Fruit fly (Drosophila melanogaster): ENCODE measurements around the gene CG17233.

CG17233 gene

dm6 chr3L:20205946-20206345 is 35.8 kb downstream of the CG17233 start, which contains the start of gene CG7290:
Gene CG7290 (minus strand): TSS chr3L:20206046.
- TF ChIP-seq h (optimal IDR thresholded peaks at IDR 0.05) = no peak
- no peak for TF ChIP-seq Sin3A (optimal IDR thresholded peaks at IDR 0.05)
- TF ChIP-seq insv (optimal IDR thresholded peaks at IDR 0.05) = no peak
- no peak for TF ChIP-seq ttk (optimal IDR thresholded peaks at IDR 0.05)
- no peak for TF ChIP-seq Myc (optimal IDR thresholded peaks at IDR 0.05)
- no peak for TF ChIP-seq psq (optimal IDR thresholded peaks at IDR 0.05)

dm6 chr3L:20203587-20203986 is 38.1 kb downstream of the CG17233 start, which contains the start of gene CG7298:
Gene CG7298 (minus strand): TSS chr3L:20203687.
- no peak for TF ChIP-seq Sin3A (optimal IDR thresholded peaks at IDR 0.05)
- no peak for TF ChIP-seq Myc (optimal IDR thresholded peaks at IDR 0.05)
- no peak for TF ChIP-seq psq (optimal IDR thresholded peaks at IDR 0.05)
- no peak for TF ChIP-seq insv (optimal IDR thresholded peaks at IDR 0.05)
- no peak for TF ChIP-seq ttk (optimal IDR thresholded peaks at IDR 0.05)
- no peak for TF ChIP-seq h (optimal IDR thresholded peaks at IDR 0.05)

- TF ChIP-seq psq (optimal IDR thresholded peaks at IDR 0.05) (no peak), ttk (optimal IDR thresholded peaks at IDR 0.05) (no peak), insv (optimal IDR thresholded peaks at IDR 0.05) (no peak), Myc (optimal IDR thresholded peaks at IDR 0.05) (no peak), h (optimal IDR thresholded peaks at IDR 0.05) (no peak), Sin3A (optimal IDR thresholded peaks at IDR 0.05) (no peak)
Measured at dm6 chr3L:20201538-20201937, 40.2 kb downstream of the CG17233 start, which contains the start of gene obst-F. Gene obst-F (minus strand): TSS chr3L:20201638.

dm6 chr3L:20199569-20200247 is 42.0 kb downstream of the CG17233 start, which contains the start of gene CG42833:
Gene CG42833 (plus strand): TSS chr3L:20200093.
- TF ChIP-seq ttk (optimal IDR thresholded peaks at IDR 0.05) = no peak
- TF ChIP-seq psq (optimal IDR thresholded peaks at IDR 0.05) = no peak
- no peak for TF ChIP-seq insv (optimal IDR thresholded peaks at IDR 0.05)
- TF ChIP-seq h (optimal IDR thresholded peaks at IDR 0.05) = no peak
- no peak for TF ChIP-seq Sin3A (optimal IDR thresholded peaks at IDR 0.05)
- TF ChIP-seq Myc (optimal IDR thresholded peaks at IDR 0.05) = no peak

dm6 chr3L:20198138-20198559 is 43.6 kb downstream of the CG17233 start, which contains the start of gene CG42674:
Gene CG42674 (minus strand): TSS chr3L:20198317.
- TF ChIP-seq h (optimal IDR thresholded peaks at IDR 0.05) (no peak), insv (optimal IDR thresholded peaks at IDR 0.05) (no peak), ttk (optimal IDR thresholded peaks at IDR 0.05) (no peak)

dm6 chr3L:20197698-20198097 is 44.0 kb downstream of the CG17233 start:
- TF ChIP-seq h (optimal IDR thresholded peaks at IDR 0.05) = no peak
- TF ChIP-seq insv (optimal IDR thresholded peaks at IDR 0.05) = no peak
- TF ChIP-seq psq (optimal IDR thresholded peaks at IDR 0.05) = no peak
- TF ChIP-seq Sin3A (optimal IDR thresholded peaks at IDR 0.05) = no peak

- TF ChIP-seq insv (optimal IDR thresholded peaks at IDR 0.05) = no peak
- no peak for TF ChIP-seq ttk (optimal IDR thresholded peaks at IDR 0.05)
- no peak for TF ChIP-seq psq (optimal IDR thresholded peaks at IDR 0.05)
- no peak for TF ChIP-seq Sin3A (optimal IDR thresholded peaks at IDR 0.05)
- TF ChIP-seq h (optimal IDR thresholded peaks at IDR 0.05) = no peak
- no peak for TF ChIP-seq Myc (optimal IDR thresholded peaks at IDR 0.05)
Measured at dm6 chr3L:20197213-20197612, 44.5 kb downstream of the CG17233 start.

- TF ChIP-seq psq (optimal IDR thresholded peaks at IDR 0.05) (no peak), ttk (optimal IDR thresholded peaks at IDR 0.05) (no peak), h (optimal IDR thresholded peaks at IDR 0.05) (no peak), insv (optimal IDR thresholded peaks at IDR 0.05) (no peak), Myc (optimal IDR thresholded peaks at IDR 0.05) (no peak), Sin3A (optimal IDR thresholded peaks at IDR 0.05) (no peak)
Measured at dm6 chr3L:20196321-20196720, 45.4 kb downstream of the CG17233 start.

- TF ChIP-seq h (optimal IDR thresholded peaks at IDR 0.05) = no peak
- no peak for TF ChIP-seq Sin3A (optimal IDR thresholded peaks at IDR 0.05)
- TF ChIP-seq psq (optimal IDR thresholded peaks at IDR 0.05) = no peak
- TF ChIP-seq Myc (optimal IDR thresholded peaks at IDR 0.05) = no peak
- TF ChIP-seq insv (optimal IDR thresholded peaks at IDR 0.05) = no peak
- TF ChIP-seq ttk (optimal IDR thresholded peaks at IDR 0.05) = no peak
Measured at dm6 chr3L:20195875-20196274, 45.8 kb downstream of the CG17233 start.

- no peak for TF ChIP-seq psq (optimal IDR thresholded peaks at IDR 0.05)
- TF ChIP-seq Myc (optimal IDR thresholded peaks at IDR 0.05) = no peak
- no peak for TF ChIP-seq ttk (optimal IDR thresholded peaks at IDR 0.05)
- no peak for TF ChIP-seq insv (optimal IDR thresholded peaks at IDR 0.05)
- no peak for TF ChIP-seq h (optimal IDR thresholded peaks at IDR 0.05)
- no peak for TF ChIP-seq Sin3A (optimal IDR thresholded peaks at IDR 0.05)
Measured at dm6 chr3L:20194731-20195130, 47.0 kb downstream of the CG17233 start.

dm6 chr3L:20193748-20194058 is 48.0 kb downstream of the CG17233 start:
- TF ChIP-seq Myc (optimal IDR thresholded peaks at IDR 0.05) = no peak
- TF ChIP-seq ttk (optimal IDR thresholded peaks at IDR 0.05) = no peak
- no peak for TF ChIP-seq insv (optimal IDR thresholded peaks at IDR 0.05)
- TF ChIP-seq h (optimal IDR thresholded peaks at IDR 0.05) = no peak
- no peak for TF ChIP-seq Sin3A (optimal IDR thresholded peaks at IDR 0.05)
- TF ChIP-seq psq (optimal IDR thresholded peaks at IDR 0.05) = no peak

- no peak for TF ChIP-seq ttk (optimal IDR thresholded peaks at IDR 0.05)
- no peak for TF ChIP-seq Myc (optimal IDR thresholded peaks at IDR 0.05)
- TF ChIP-seq insv (optimal IDR thresholded peaks at IDR 0.05) = no peak
- TF ChIP-seq h (optimal IDR thresholded peaks at IDR 0.05) = no peak
- no peak for TF ChIP-seq Sin3A (optimal IDR thresholded peaks at IDR 0.05)
- no peak for TF ChIP-seq psq (optimal IDR thresholded peaks at IDR 0.05)
Measured at dm6 chr3L:20192872-20193747, 48.6 kb downstream of the CG17233 start.

All from Kc167 (cell line).